Worm (Caenorhabditis elegans) whole organism, late embryonic: ENCODE data around the gene ZK470.4.

Experiments
- ceh-18 ChIP-seq: sonication (generic microtip); optimal IDR thresholded peaks from 2 replicates; lab custom pipeline; 2016; ENCODE audit warnings: missing genetic modification characterization, missing compliant biosample characterization
- ceh-9 ChIP-seq: sonication (generic microtip); optimal IDR thresholded peaks from 2 replicates; lab custom pipeline; 2016; ENCODE audit warnings: mild to moderate bottlenecking, missing genetic modification characterization, inconsistent platforms, missing compliant biosample characterization
- elt-2 ChIP-seq: sonication (generic microtip); optimal IDR thresholded peaks from 2 replicates; lab custom pipeline; 2016; ENCODE audit warnings: missing genetic modification reagents, missing genetic modification characterization, missing compliant biosample characterization
- ets-4 ChIP-seq: sonication (generic microtip); optimal IDR thresholded peaks from 2 replicates; lab custom pipeline; 2016; ENCODE audit warnings: missing genetic modification characterization, missing compliant biosample characterization
- fkh-10 ChIP-seq: fragments of 150-350 bp; optimal IDR thresholded peaks from 2 replicates; lab custom pipeline; 2014; ENCODE audit warnings: missing biosample characterization, missing genetic modification reagents, missing genetic modification characterization
- hlh-15 ChIP-seq: sonication (generic microtip); optimal IDR thresholded peaks from 2 replicates; lab custom pipeline; 2016; ENCODE audit warnings: missing genetic modification characterization, missing compliant biosample characterization
- lim-6 ChIP-seq: sonication (generic microtip); optimal IDR thresholded peaks from 2 replicates; lab custom pipeline; 2016; ENCODE audit warnings: missing genetic modification characterization, missing compliant biosample characterization
- nhr-11 ChIP-seq: fragments of 150-350 bp; optimal IDR thresholded peaks from 2 replicates; lab custom pipeline; 2014; ENCODE audit warnings: missing biosample characterization, missing genetic modification characterization
- odd-2 ChIP-seq: sonication (generic microtip); optimal IDR thresholded peaks from 2 replicates; lab custom pipeline; 2017; ENCODE audit warnings: antibody characterized with exemption, mild to moderate bottlenecking, missing genetic modification characterization, missing compliant biosample characterization
- pha-4 ChIP-seq: fragments of 150-350 bp; optimal IDR thresholded peaks from 2 replicates; lab custom pipeline; 2018; ENCODE audit warnings: missing biosample characterization, missing genetic modification reagents, missing genetic modification characterization
- sox-4 ChIP-seq: sonication (generic microtip); optimal IDR thresholded peaks from 2 replicates; lab custom pipeline; 2017; ENCODE audit warnings: mild to moderate bottlenecking, missing genetic modification characterization, inconsistent platforms, missing compliant biosample characterization

DNA sequence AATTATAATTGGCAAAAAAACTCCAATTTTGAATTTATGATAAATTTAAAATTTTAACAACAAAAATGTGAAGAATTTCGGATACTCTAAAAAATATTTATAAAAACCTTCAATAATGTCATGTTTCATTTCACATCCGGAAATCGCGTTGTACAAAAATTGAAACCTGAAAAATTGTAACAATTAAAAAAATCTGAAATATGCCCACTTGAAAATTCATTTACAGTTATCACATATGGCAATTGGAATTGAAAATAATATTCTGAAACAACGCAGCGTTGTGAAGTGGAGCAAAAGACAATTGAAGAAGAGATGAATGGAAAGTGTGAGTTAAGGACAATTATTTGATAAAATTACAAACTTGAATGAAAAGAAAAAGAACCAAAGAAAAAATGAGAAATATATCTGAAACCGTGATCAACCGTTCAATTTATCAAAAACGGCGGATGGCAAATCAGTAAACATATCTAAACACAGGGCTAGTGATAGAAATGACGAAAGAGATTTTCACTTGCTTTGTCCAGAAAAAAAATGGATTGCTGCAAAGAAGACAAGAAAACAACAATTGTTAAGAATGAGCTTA is 9.0 kb upstream of the ZK470.4 start:
- TF ChIP-seq ets-4 (tag; lab: Kevin White, UChicago): no peak
- no peak for TF ChIP-seq lim-6 (tag; lab: Kevin White, UChicago)
- TF ChIP-seq sox-4 (tag; lab: Kevin White, UChicago): no peak
- no peak for TF ChIP-seq ceh-9 (tag; lab: Kevin White, UChicago)
- TF ChIP-seq ceh-18 (tag; lab: Kevin White, UChicago): no peak
- TF ChIP-seq nhr-11 (tag; lab: Kevin White, UChicago): no peak
- no peak for TF ChIP-seq odd-2 (tag; lab: Kevin White, UChicago)
- no peak for TF ChIP-seq elt-2 (tag; lab: Kevin White, UChicago)
- TF ChIP-seq pha-4 (tag; lab: Kevin White, UChicago): no peak
- no peak for TF ChIP-seq hlh-15
- TF ChIP-seq fkh-10 (GFP tag; lab: Kevin White, UChicago): no peak
